Worm (Caenorhabditis elegans): ENCODE measurements around the gene H29C22.1.
A peak's percentile ranks its signal among the peaks of the same experiment; 100 is the strongest.

DNA sequence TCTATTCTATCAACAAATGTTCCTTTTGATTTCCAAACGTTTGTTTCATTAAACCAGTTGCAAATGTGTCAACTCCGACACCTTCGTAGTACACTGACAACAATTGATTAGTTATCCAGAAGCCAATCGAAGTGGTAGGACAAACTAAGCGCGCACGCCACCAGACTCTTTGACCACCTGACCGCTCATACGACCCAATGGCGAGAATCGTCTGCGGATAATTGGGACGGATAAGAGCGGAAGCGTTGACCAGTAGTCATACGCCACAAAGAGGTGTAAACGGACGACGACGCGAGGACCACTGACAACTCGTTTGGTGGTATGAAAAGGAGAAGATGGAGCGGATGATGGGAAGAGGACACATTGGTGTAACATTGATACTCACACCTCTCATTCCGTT lies 10.7 kb downstream of the H29C22.1 start:
- TF ChIP-seq ceh-36 (tag; optimal IDR thresholded peaks at IDR 0.05) (no peak), ama-1 (optimal IDR thresholded peaks at IDR 0.05) (no peak), ceh-13 (GFP tag; optimal IDR thresholded peaks at IDR 0.05) (no peak), tbx-37 (GFP tag; conservative IDR thresholded peaks at IDR 0.05) (no peak), B0310.2 (tag; optimal IDR thresholded peaks at IDR 0.05) (no peak), tbx-11 (GFP tag; IDR thresholded peaks at IDR 0.05) (no peak), hmg-4 (GFP tag; optimal IDR thresholded peaks at IDR 0.05) (peak; percentile 5), pes-1 (GFP tag; IDR thresholded peaks at IDR 0.05) (no peak), ets-7 (tag; optimal IDR thresholded peaks at IDR 0.05) (no peak)
